Worm (Caenorhabditis elegans) whole organism, L1 larva: Measurements from ENCODE around the gene unk-1.

Experiments used
- ama-1 ChIP-seq: fragments of 150-350 bp; optimal IDR thresholded peaks from 2 replicates; lab custom pipeline; 2014
- ceh-82 ChIP-seq, 3 experiments: fragments of 150-350 bp in 1 of 3; sonication (generic microtip) in 2 of 3; optimal IDR thresholded peaks; 2 replicates each; lab custom pipeline; 2014 to 2017; ENCODE audit warnings: missing biosample characterization in 3 of 3, missing genetic modification characterization in 3 of 3
- grh-1 ChIP-seq: fragments of 200-800 bp; sonication (Bioruptor generic); IDR thresholded peaks from 2 replicates; pipeline ENCODE4 v1.3.6; 2022; ENCODE audit warnings: missing genetic modification reagents, missing genetic modification characterization, missing compliant biosample characterization
- isw-1 ChIP-seq: fragments of 200-800 bp; sonication (Bioruptor generic); IDR thresholded peaks from 2 replicates; pipeline ENCODE4 v1.3.6; 2022; ENCODE audit warnings: missing genetic modification characterization, missing compliant biosample characterization
- lin-13 ChIP-seq: fragments of 150-350 bp; optimal IDR thresholded peaks from 2 replicates; lab custom pipeline; 2014; ENCODE audit warnings: missing biosample characterization, missing genetic modification reagents, missing genetic modification characterization
- nhr-237 ChIP-seq: fragments of 150-350 bp; optimal IDR thresholded peaks from 2 replicates; lab custom pipeline; 2014; ENCODE audit warnings: missing biosample characterization, missing genetic modification characterization
- nhr-76 ChIP-seq: sonication (generic microtip); optimal IDR thresholded peaks from 2 replicates; lab custom pipeline; 2017; ENCODE audit warnings: missing biosample characterization, missing genetic modification characterization
- pqm-1 ChIP-seq: sonication (generic microtip); optimal IDR thresholded peaks from 3 replicates; lab custom pipeline; 2017; ENCODE audit warnings: missing biosample characterization, missing genetic modification characterization
- tbx-2 ChIP-seq: sonication (generic microtip); optimal IDR thresholded peaks from 2 replicates; lab custom pipeline; 2016; ENCODE audit warnings: missing genetic modification characterization, missing compliant biosample characterization
- unc-62 ChIP-seq: fragments of 150-350 bp; optimal IDR thresholded peaks from 2 replicates; lab custom pipeline; 2014; ENCODE audit warnings: missing biosample characterization, missing genetic modification reagents, missing genetic modification characterization
- ztf-11 ChIP-seq, 2 experiments: sonication (generic microtip); optimal IDR thresholded peaks; 2 replicates each; lab custom pipeline; 2016 to 2017; ENCODE audit warnings: missing genetic modification characterization in 2 of 2, missing biosample characterization in 1 of 2, missing compliant biosample characterization in 1 of 2

ce11 chrX:8059999-8060398 lies 45.2 kb downstream of the unk-1 start:
- TF ChIP-seq ztf-11 (tag; optimal IDR thresholded peaks at IDR 0.05; lab: Kevin White, UChicago) (no peak), isw-1 (GFP tag; lab: Robert Waterston, UW) (no peak), nhr-237 (tag; lab: Kevin White, UChicago) (no peak), unc-62 (GFP tag; lab: Kevin White, UChicago) (no peak), grh-1 (GFP tag; lab: Robert Waterston, UW) (no peak), tbx-2 (tag; lab: Kevin White, UChicago) (no peak), nhr-76 (tag; lab: Kevin White, UChicago) (no peak), ceh-82 (tag; optimal IDR thresholded peaks at IDR 0.05; lab: Kevin White, UChicago) (no peak), lin-13 (GFP tag; lab: Kevin White, UChicago) (no peak), pqm-1 (no peak), ama-1 (lab: Kevin White, UChicago) (no peak)
